Fruit fly (Drosophila melanogaster) whole organism, prepupa: Measurements from ENCODE around the gene Pburs.

Experiments used
- CG10631 ChIP-seq: fragments of 200-800 bp; sonication (Bioruptor generic); optimal IDR thresholded peaks from 2 replicates; lab custom pipeline; 2016; ENCODE audit warnings: missing biosample characterization, missing genetic modification characterization
- CG34406 ChIP-seq: fragments of 200-800 bp; sonication (Bioruptor generic); optimal IDR thresholded peaks from 3 replicates; lab custom pipeline; 2016; ENCODE audit warnings: missing biosample characterization, missing genetic modification characterization
- CG8319 ChIP-seq: fragments of 200-800 bp; sonication (Bioruptor generic); optimal IDR thresholded peaks from 3 replicates; lab custom pipeline; 2016; ENCODE audit warnings: missing biosample characterization, missing genetic modification characterization
- Hr4 ChIP-seq: fragments of 200-800 bp; sonication (Bioruptor generic); optimal IDR thresholded peaks from 3 replicates; lab custom pipeline; 2016; ENCODE audit warnings: missing biosample characterization, missing genetic modification characterization
- spab ChIP-seq: fragments of 200-800 bp; sonication (Bioruptor generic); optimal IDR thresholded peaks from 2 replicates; lab custom pipeline; 2017; ENCODE audit warnings: missing biosample characterization, mild to moderate bottlenecking, missing genetic modification characterization, missing genetic modification reagents
- vri ChIP-seq: fragments of 200-800 bp; sonication (Bioruptor generic); optimal IDR thresholded peaks from 3 replicates; lab custom pipeline; 2016; ENCODE audit warnings: missing biosample characterization, mild to moderate bottlenecking, missing genetic modification characterization

DNA sequence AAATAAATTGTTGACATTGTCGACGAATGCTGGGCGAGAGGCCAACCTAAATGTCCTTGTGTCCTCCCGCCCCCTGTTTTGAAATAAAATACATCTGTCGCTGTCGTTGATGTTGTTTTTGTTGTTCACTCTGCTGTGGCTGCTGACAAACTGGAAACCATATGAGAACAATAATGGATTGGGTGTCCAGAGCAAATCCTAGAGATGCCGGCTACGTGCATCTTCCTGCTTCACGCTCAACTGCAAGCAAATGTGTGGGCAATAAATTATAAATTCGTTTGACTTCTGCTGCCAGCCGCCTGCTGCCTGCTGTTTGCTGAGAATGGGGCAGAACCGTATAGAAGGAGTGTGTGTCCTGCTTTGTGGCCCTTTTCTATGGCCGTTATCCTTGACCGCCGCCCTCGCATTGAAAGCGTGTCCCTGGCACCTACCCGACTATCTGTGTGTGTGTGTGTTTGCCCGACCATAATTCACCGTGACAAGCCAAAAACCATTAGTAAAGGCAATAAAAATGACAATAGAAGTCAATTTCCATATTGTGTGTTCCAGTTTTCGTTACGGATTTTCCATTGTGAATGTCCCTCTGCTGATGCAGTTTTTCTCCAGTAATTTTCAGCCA, 26.6 kb upstream of the Pburs start:
- TF ChIP-seq Hr4 (GFP tag; lab: Kevin White, UChicago) (no peak), CG34406 (GFP tag; lab: Kevin White, UChicago) (no peak), vri (GFP tag; lab: Kevin White, UChicago) (no peak), spab (no peak), CG10631 (GFP tag; lab: Kevin White, UChicago) (no peak), CG8319 (no peak)
